Fruit fly (Drosophila melanogaster): ENCODE measurements around the gene Cpr97Eb.

Cpr97Eb gene

dm6 chr3R:27111784-27112602 lies 21.1 kb upstream of the Cpr97Eb start, which contains the start of the genes gb and CG5815 (continued):
- TF ChIP-seq tll (GFP tag; optimal IDR thresholded peaks at IDR 0.05): peak in 1 of 2 experiments; percentile 3
- TF ChIP-seq dmrt11E (tag; optimal IDR thresholded peaks at IDR 0.05): peak; percentile 87
- peak; percentile 93 for TF ChIP-seq CG2712 (tag; optimal IDR thresholded peaks at IDR 0.05)
- TF ChIP-seq fd3F (GFP tag; optimal IDR thresholded peaks at IDR 0.05): peak; percentile 87
- TF ChIP-seq CG4360 (GFP tag; IDR thresholded peaks at IDR 0.05): peak; percentile 49; the same call in 1 of the 2 replicates
- peak; percentile 71 for TF ChIP-seq hkb (optimal IDR thresholded peaks at IDR 0.05)
- TF ChIP-seq hkb (GFP tag; IDR thresholded peaks at IDR 0.05): peak; percentile 92
- peak; percentile 80 for TF ChIP-seq Oaz (GFP tag; IDR thresholded peaks at IDR 0.05)
- TF ChIP-seq p53 (GFP tag; optimal IDR thresholded peaks at IDR 0.05): no peak
- peak; percentile 93 for TF ChIP-seq Chrac-16 (GFP tag; optimal IDR thresholded peaks at IDR 0.05)
- no peak for TF ChIP-seq Trl (optimal IDR thresholded peaks at IDR 0.05)
- TF ChIP-seq Trl (GFP tag; optimal IDR thresholded peaks at IDR 0.05): peak; percentile 53
- peak; percentile 95 for TF ChIP-seq CoRest (tag; optimal IDR thresholded peaks at IDR 0.05)
- TF ChIP-seq ash1 (GFP tag; optimal IDR thresholded peaks at IDR 0.05): no peak
- TF ChIP-seq seq (GFP tag; IDR thresholded peaks at IDR 0.05): peak; percentile 89
- TF ChIP-seq CG4282 (GFP tag; optimal IDR thresholded peaks at IDR 0.05): peak; percentile 32
- no peak for TF ChIP-seq Eip74EF (GFP tag; optimal IDR thresholded peaks at IDR 0.05)
- peak; percentile 79 for TF ChIP-seq CG8388 (GFP tag; optimal IDR thresholded peaks at IDR 0.05)
- peak; percentile 81 for TF ChIP-seq CG6683 (GFP tag; optimal IDR thresholded peaks at IDR 0.05)
- TF ChIP-seq Deaf1 (tag; optimal IDR thresholded peaks at IDR 0.05): no peak
- TF ChIP-seq CG8089 (GFP tag; optimal IDR thresholded peaks at IDR 0.05): peak; percentile 54
- peak; percentile 80 for TF ChIP-seq zen2 (GFP tag; IDR thresholded peaks at IDR 0.05; ENCODE audit: partially characterized antibody)
- peak; percentile 78 for TF ChIP-seq trh (GFP tag; optimal IDR thresholded peaks at IDR 0.05)
- TF ChIP-seq CG1602 (GFP tag; optimal IDR thresholded peaks at IDR 0.05): peak; percentile 91
- TF ChIP-seq Dfd (GFP tag; optimal IDR thresholded peaks at IDR 0.05): no peak
- TF ChIP-seq org-1 (GFP tag; optimal IDR thresholded peaks at IDR 0.05): peak; percentile 72
- peak; percentile 80; the same call in 1 of the 2 replicates for TF ChIP-seq CG32767 (GFP tag; IDR thresholded peaks at IDR 0.05)
- TF ChIP-seq CG10462 (GFP tag; optimal IDR thresholded peaks at IDR 0.05): peak; percentile 86
- peak; percentile 86; the same call in 2 of the 3 replicates for TF ChIP-seq CG6175 (GFP tag; IDR thresholded peaks at IDR 0.05)
- no peak for TF ChIP-seq eyg (GFP tag; optimal IDR thresholded peaks at IDR 0.05)
- peak; percentile 73 for TF ChIP-seq bowl (GFP tag; IDR thresholded peaks at IDR 0.05)
- TF ChIP-seq croc (GFP tag; conservative IDR thresholded peaks at IDR 0.05): peak; percentile 79
- TF ChIP-seq grau (tag; optimal IDR thresholded peaks at IDR 0.05): peak; percentile 91
- peak; percentile 89 for TF ChIP-seq CG12942 (GFP tag; optimal IDR thresholded peaks at IDR 0.05)
- peak; percentile 90 for TF ChIP-seq Bgb (GFP tag; IDR thresholded peaks at IDR 0.05; ENCODE audit: partially characterized antibody)
- TF ChIP-seq Atf6 (GFP tag; IDR thresholded peaks at IDR 0.05): peak; percentile 93
- TF ChIP-seq eve (GFP tag; optimal IDR thresholded peaks at IDR 0.05): no peak
- TF ChIP-seq Hr39 (optimal IDR thresholded peaks at IDR 0.05): no peak
- TF ChIP-seq CG3281 (GFP tag; optimal IDR thresholded peaks at IDR 0.05): peak; percentile 91
- peak; percentile 80 for TF ChIP-seq CG5953 (GFP tag; IDR thresholded peaks at IDR 0.05)
- TF ChIP-seq CG4820 (GFP tag; optimal IDR thresholded peaks at IDR 0.05): peak; percentile 86
- TF ChIP-seq CG6654 (GFP tag; optimal IDR thresholded peaks at IDR 0.05): peak; percentile 73
- TF ChIP-seq insv (GFP tag; optimal IDR thresholded peaks at IDR 0.05): peak in 1 of 2 experiments; percentile 65
- 0 out of 3 replicates have a peak, but pooled peaks have one; percentile 53 for TF ChIP-seq sr (GFP tag; IDR thresholded peaks at IDR 0.05)
- no peak for TF ChIP-seq CG14965 (GFP tag; optimal IDR thresholded peaks at IDR 0.05; ENCODE audit: borderline replicate concordance)
- peak; percentile 92 for TF ChIP-seq CG2678 (tag; optimal IDR thresholded peaks at IDR 0.05)
- TF ChIP-seq CG1832 (GFP tag; optimal IDR thresholded peaks at IDR 0.05): peak; percentile 77
- TF ChIP-seq repo (GFP tag; optimal IDR thresholded peaks at IDR 0.05): no peak
- peak; percentile 66 for TF ChIP-seq Elba2 (GFP tag; optimal IDR thresholded peaks at IDR 0.05)
- TF ChIP-seq Ssrp (tag; optimal IDR thresholded peaks at IDR 0.05): peak; percentile 87
